Worm (Caenorhabditis elegans) whole organism, L4 larva: ENCODE measurements around the gene sre-42.

Experiments
- T20F7.1 ChIP-seq: fragments of 200-800 bp; sonication (Bioruptor generic); optimal IDR thresholded peaks from 2 replicates; lab custom pipeline; 2018; ENCODE audit warnings: mild to moderate bottlenecking, missing genetic modification characterization, missing compliant biosample characterization
- Y75B8A.6 ChIP-seq: fragments of 200-800 bp; sonication (Bioruptor generic); IDR thresholded peaks from 2 replicates; pipeline ENCODE4 v1.3.6; 2022; ENCODE audit warnings: missing genetic modification reagents, missing genetic modification characterization, missing compliant biosample characterization
- ceh-82 ChIP-seq: sonication (generic microtip); optimal IDR thresholded peaks from 2 replicates; lab custom pipeline; 2017; ENCODE audit warnings: missing biosample characterization, missing genetic modification characterization
- egl-27 ChIP-seq: sonication (generic microtip); optimal IDR thresholded peaks from 3 replicates; lab custom pipeline; 2017; ENCODE audit warnings: missing biosample characterization, missing genetic modification reagents, missing genetic modification characterization
- lim-7 ChIP-seq: fragments of 200-800 bp; sonication (Bioruptor generic); IDR thresholded peaks from 2 replicates; pipeline ENCODE4 v1.3.6; 2022; ENCODE audit warnings: missing genetic modification characterization, missing compliant biosample characterization
- mep-1 ChIP-seq: fragments of 150-350 bp; sonication (generic microtip); optimal IDR thresholded peaks from 3 replicates; lab custom pipeline; 2014; ENCODE audit warnings: missing biosample characterization, missing genetic modification characterization
- nhr-237 ChIP-seq: sonication (generic microtip); optimal IDR thresholded peaks from 2 replicates; lab custom pipeline; 2017; ENCODE audit warnings: missing biosample characterization, missing genetic modification characterization
- nhr-25 ChIP-seq: sonication (generic microtip); optimal IDR thresholded peaks from 2 replicates; lab custom pipeline; 2017; ENCODE audit warnings: missing genetic modification characterization, mild to moderate bottlenecking, missing compliant biosample characterization, antibody characterized with exemption, moderate library complexity, borderline replicate concordance; ENCODE audit not compliant: insufficient read depth
- nhr-77 ChIP-seq: fragments of 150-350 bp; optimal IDR thresholded peaks from 2 replicates; lab custom pipeline; 2014; ENCODE audit warnings: missing biosample characterization, missing genetic modification characterization
- pha-4 ChIP-seq, 2 experiments: fragments of 150-350 bp in 1 of 2; fragments of 200-800 bp in 1 of 2; sonication (Bioruptor generic) in 1 of 2; IDR thresholded peaks in 1 of 2; optimal IDR thresholded peaks in 1 of 2; 2 replicates each; pipeline versions ENCODE4 v1.3.6 to Lab custom; 2014 to 2022; ENCODE audit warnings: missing genetic modification characterization in 2 of 2, missing genetic modification reagents in 2 of 2, missing biosample characterization in 1 of 2, missing compliant biosample characterization in 1 of 2
- snpc-4 ChIP-seq: fragments of 150-350 bp; optimal IDR thresholded peaks from 2 replicates; lab custom pipeline; 2014; ENCODE audit warnings: missing biosample characterization, missing genetic modification characterization
- unc-62 ChIP-seq, 3 experiments: fragments of 150-350 bp in 1 of 3; sonication (generic microtip); optimal IDR thresholded peaks in 2 of 3; peaks in 1 of 3; 1 replicate in 1 of 3; 2 replicates in 2 of 3; lab custom pipeline; 2014 to 2017; ENCODE audit warnings: missing biosample characterization in 3 of 3, missing genetic modification characterization in 3 of 3, missing genetic modification reagents in 3 of 3, missing genotype in 1 of 3
- zag-1 ChIP-seq: fragments of 150-350 bp; optimal IDR thresholded peaks from 2 replicates; lab custom pipeline; 2014; ENCODE audit warnings: missing biosample characterization, missing genetic modification characterization
- ztf-7 ChIP-seq: fragments of 150-350 bp; optimal IDR thresholded peaks from 2 replicates; lab custom pipeline; 2014; ENCODE audit warnings: missing biosample characterization, missing genetic modification characterization

DNA sequence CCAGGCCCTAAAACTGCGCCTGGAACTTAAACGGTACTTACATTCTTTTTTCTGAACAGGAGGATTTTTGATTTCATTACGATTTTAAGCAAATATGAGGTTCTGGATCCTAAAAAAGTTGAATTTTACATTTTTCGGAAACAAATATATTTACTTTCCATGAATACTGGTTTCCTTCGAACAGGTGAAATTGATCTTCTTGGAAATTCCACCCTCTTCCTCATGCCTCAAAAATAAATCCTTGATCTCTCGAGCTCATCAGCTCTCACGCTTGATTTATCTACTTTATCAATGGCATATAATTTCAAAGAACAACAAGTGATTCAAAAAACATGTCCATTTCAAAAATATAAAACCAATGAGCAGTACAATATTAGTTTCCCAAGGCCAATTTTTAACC, 806 bp upstream of the sre-42 start:
- TF ChIP-seq pha-4 (GFP tag; IDR thresholded peaks at IDR 0.05; lab: Robert Waterston, UW) (no peak), pha-4 (tag; optimal IDR thresholded peaks at IDR 0.05; lab: Kevin White, UChicago) (no peak), egl-27 (tag; lab: Kevin White, UChicago) (no peak), nhr-77 (tag; lab: Kevin White, UChicago) (no peak), Y75B8A.6 (GFP tag; lab: Robert Waterston, UW) (no peak), zag-1 (tag; lab: Kevin White, UChicago) (no peak), snpc-4 (no peak), nhr-237 (tag; lab: Kevin White, UChicago) (no peak), mep-1 (tag; lab: Kevin White, UChicago) (no peak), ceh-82 (no peak), nhr-25 (tag; lab: Kevin White, UChicago) (no peak), ztf-7 (no peak), T20F7.1 (GFP tag; lab: Kevin White, UChicago) (no peak), lim-7 (GFP tag; lab: Robert Waterston, UW) (no peak), unc-62 (GFP tag; optimal IDR thresholded peaks at IDR 0.05 in 1 of 2; lab: Kevin White, UChicago) (no peak), unc-62 (tag; optimal IDR thresholded peaks at IDR 0.05; lab: Kevin White, UChicago) (no peak)
